Worm (Caenorhabditis elegans): Measurements from ENCODE around the gene twk-20.

DNA sequence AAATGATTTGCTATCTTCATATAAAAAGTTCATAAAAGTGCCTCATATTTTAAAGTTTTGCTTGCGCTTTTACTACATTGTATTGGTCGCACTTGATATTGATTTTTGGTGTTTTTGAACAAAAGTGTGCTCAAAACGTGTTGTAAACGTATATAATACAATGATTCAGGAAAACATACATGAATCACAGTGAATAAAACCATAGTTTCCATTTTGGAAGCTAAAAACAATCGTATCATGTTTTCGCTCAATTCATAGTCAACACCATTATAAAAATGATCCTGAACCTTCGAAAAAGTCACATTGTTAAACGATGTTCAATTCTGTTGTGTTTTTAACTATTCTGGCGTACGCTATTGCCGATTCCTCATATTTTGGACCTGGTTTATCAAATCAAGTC lies 7.6 kb downstream of the twk-20 start, which contains the start of gene C40C9.3:
- TF ChIP-seq nhr-237 (tag; optimal IDR thresholded peaks at IDR 0.05) (no peak), unc-86 (tag; optimal IDR thresholded peaks at IDR 0.05) (no peak), elt-2 (tag; optimal IDR thresholded peaks at IDR 0.05) (no peak), nhr-11 (tag; optimal IDR thresholded peaks at IDR 0.05) (no peak), ama-1 (optimal IDR thresholded peaks at IDR 0.05) (no peak), fos-1 (tag; optimal IDR thresholded peaks at IDR 0.05) (no peak), nhr-76 (tag; optimal IDR thresholded peaks at IDR 0.05) (no peak), mdl-1 (tag; optimal IDR thresholded peaks at IDR 0.05) (no peak), lin-39 (tag; optimal IDR thresholded peaks at IDR 0.05) (no peak), lin-13 (GFP tag; optimal IDR thresholded peaks at IDR 0.05) (no peak), lin-35 (GFP tag; optimal IDR thresholded peaks at IDR 0.05) (no peak)

Measured in whole organism, L1 larva.